Worm (Caenorhabditis elegans) whole organism, L1 larva: Measurements from ENCODE around the gene mccc-1.
"Not testable (repeated sequence)": the region's sequence is repeated elsewhere in the genome, so short reads cannot be mapped to it uniquely, and the experiment has no call there.

Experiments used
- F16B12.6 ChIP-seq: fragments of 150-350 bp; optimal IDR thresholded peaks from 2 replicates; lab custom pipeline; 2014; ENCODE audit warnings: missing biosample characterization, missing genetic modification characterization
- Y116A8C.19 ChIP-seq: sonication (generic microtip); optimal IDR thresholded peaks from 2 replicates; lab custom pipeline; 2016; ENCODE audit warnings: missing compliant biosample characterization, missing genetic modification characterization, borderline replicate concordance
- alr-1 ChIP-seq: fragments of 200-800 bp; sonication (Bioruptor generic); optimal IDR thresholded peaks from 2 replicates; lab custom pipeline; 2018; ENCODE audit warnings: borderline replicate concordance, mild to moderate bottlenecking, missing genetic modification characterization, missing compliant biosample characterization
- aly-2 ChIP-seq: fragments of 150-350 bp; optimal IDR thresholded peaks from 2 replicates; lab custom pipeline; 2014; ENCODE audit warnings: missing biosample characterization, missing genetic modification characterization
- ceh-82 ChIP-seq, 3 experiments: fragments of 150-350 bp in 1 of 3; sonication (generic microtip) in 2 of 3; optimal IDR thresholded peaks; 2 replicates each; lab custom pipeline; 2014 to 2017; ENCODE audit warnings: missing biosample characterization in 3 of 3, missing genetic modification characterization in 3 of 3
- ceh-90 ChIP-seq: sonication (generic microtip); optimal IDR thresholded peaks from 2 replicates; lab custom pipeline; 2016; ENCODE audit warnings: missing genetic modification characterization, missing compliant biosample characterization
- dpl-1 ChIP-seq, 3 experiments: fragments of 150-350 bp in 2 of 3; sonication (generic microtip) in 1 of 3; optimal IDR thresholded peaks; 2 replicates each; lab custom pipeline; 2014 to 2017; ENCODE audit warnings: missing biosample characterization in 3 of 3, missing genetic modification characterization in 3 of 3, missing genetic modification reagents in 3 of 3
- efl-1 ChIP-seq, 4 experiments: fragments of 150-350 bp; optimal IDR thresholded peaks in 3 of 4; peaks in 1 of 4; 1 replicate in 1 of 4; 2 replicates in 3 of 4; lab custom pipeline; 2014; ENCODE audit warnings: missing biosample characterization in 2 of 4, missing genetic modification characterization in 2 of 4, missing genetic modification reagents in 2 of 4
- elt-2 ChIP-seq: sonication (generic microtip); optimal IDR thresholded peaks from 2 replicates; lab custom pipeline; 2016; ENCODE audit warnings: missing genetic modification characterization, mild to moderate bottlenecking, inconsistent platforms, missing compliant biosample characterization, missing genetic modification reagents
- fkh-10 ChIP-seq: sonication (generic microtip); optimal IDR thresholded peaks from 2 replicates; lab custom pipeline; 2017; ENCODE audit warnings: missing biosample characterization, missing genetic modification reagents, missing genetic modification characterization
- fkh-4 ChIP-seq: sonication (generic microtip); optimal IDR thresholded peaks from 2 replicates; lab custom pipeline; 2016; ENCODE audit warnings: missing compliant biosample characterization, missing genetic modification characterization, borderline replicate concordance
- hlh-17 ChIP-seq: fragments of 200-800 bp; sonication (Bioruptor generic); optimal IDR thresholded peaks from 2 replicates; lab custom pipeline; 2018; ENCODE audit warnings: missing genetic modification characterization, mild to moderate bottlenecking, missing compliant biosample characterization, moderate library complexity, borderline replicate concordance
- hlh-4 ChIP-seq: sonication (generic microtip); optimal IDR thresholded peaks from 2 replicates; lab custom pipeline; 2016; ENCODE audit warnings: mild to moderate bottlenecking, missing genetic modification characterization, missing compliant biosample characterization
- irx-1 ChIP-seq: sonication (generic microtip); optimal IDR thresholded peaks from 2 replicates; lab custom pipeline; 2016; ENCODE audit warnings: missing genetic modification characterization, missing compliant biosample characterization
- lin-13 ChIP-seq: fragments of 150-350 bp; optimal IDR thresholded peaks from 2 replicates; lab custom pipeline; 2014; ENCODE audit warnings: missing biosample characterization, missing genetic modification reagents, missing genetic modification characterization
- lin-14 ChIP-seq: fragments of 200-800 bp; sonication (Bioruptor generic); optimal IDR thresholded peaks from 2 replicates; lab custom pipeline; 2018; ENCODE audit warnings: mild to moderate bottlenecking, missing genetic modification characterization, moderate library complexity, missing compliant biosample characterization
- lin-35 ChIP-seq, 2 experiments: fragments of 150-350 bp; optimal IDR thresholded peaks; 2 replicates each; lab custom pipeline; 2014; ENCODE audit warnings: missing biosample characterization in 2 of 2, missing genetic modification characterization in 2 of 2, missing genetic modification reagents in 2 of 2
- mef-2 ChIP-seq: fragments of 150-350 bp; optimal IDR thresholded peaks from 2 replicates; lab custom pipeline; 2014; ENCODE audit warnings: missing biosample characterization, missing genetic modification characterization
- mep-1 ChIP-seq: fragments of 150-350 bp; optimal IDR thresholded peaks from 2 replicates; lab custom pipeline; 2014; ENCODE audit warnings: missing biosample characterization, missing genetic modification characterization
- nhr-20 ChIP-seq: sonication (generic microtip); optimal IDR thresholded peaks from 2 replicates; lab custom pipeline; 2016; ENCODE audit warnings: mild to moderate bottlenecking, missing genetic modification characterization, missing compliant biosample characterization
- nhr-237 ChIP-seq: fragments of 150-350 bp; optimal IDR thresholded peaks from 2 replicates; lab custom pipeline; 2014; ENCODE audit warnings: missing biosample characterization, missing genetic modification characterization
- nhr-47 ChIP-seq: sonication (generic microtip); optimal IDR thresholded peaks from 2 replicates; lab custom pipeline; 2016; ENCODE audit warnings: mild to moderate bottlenecking, missing genetic modification characterization, moderate library complexity, missing compliant biosample characterization
- nhr-76 ChIP-seq: sonication (generic microtip); optimal IDR thresholded peaks from 2 replicates; lab custom pipeline; 2017; ENCODE audit warnings: missing biosample characterization, missing genetic modification characterization
- nhr-84 ChIP-seq: sonication (generic microtip); optimal IDR thresholded peaks from 2 replicates; lab custom pipeline; 2017; ENCODE audit warnings: missing biosample characterization, missing genetic modification characterization
- nhr-90 ChIP-seq: sonication (generic microtip); optimal IDR thresholded peaks from 2 replicates; lab custom pipeline; 2016; ENCODE audit warnings: mild to moderate bottlenecking, missing genetic modification characterization, missing compliant biosample characterization; ENCODE audit not compliant: poor library complexity
- pax-3 ChIP-seq: fragments of 200-800 bp; sonication (Bioruptor generic); optimal IDR thresholded peaks from 2 replicates; lab custom pipeline; 2018; ENCODE audit warnings: mild to moderate bottlenecking, missing genetic modification characterization, moderate library complexity, missing compliant biosample characterization
- pqm-1 ChIP-seq: sonication (generic microtip); optimal IDR thresholded peaks from 3 replicates; lab custom pipeline; 2017; ENCODE audit warnings: missing biosample characterization, missing genetic modification characterization
- snpc-4 ChIP-seq: fragments of 150-350 bp; optimal IDR thresholded peaks from 2 replicates; lab custom pipeline; 2014; ENCODE audit warnings: missing biosample characterization, missing genetic modification characterization
- swsn-7 ChIP-seq: sonication (generic microtip); optimal IDR thresholded peaks from 2 replicates; lab custom pipeline; 2016; ENCODE audit warnings: missing genetic modification characterization, missing compliant biosample characterization
- unc-130 ChIP-seq: fragments of 150-350 bp; optimal IDR thresholded peaks from 2 replicates; lab custom pipeline; 2017; ENCODE audit warnings: missing biosample characterization, missing genetic modification characterization, inconsistent platforms
- unc-30 ChIP-seq: sonication (generic microtip); optimal IDR thresholded peaks from 2 replicates; lab custom pipeline; 2017; ENCODE audit warnings: missing biosample characterization, missing genetic modification characterization
- unc-86 ChIP-seq: sonication (generic microtip); optimal IDR thresholded peaks from 2 replicates; lab custom pipeline; 2016; ENCODE audit warnings: missing genetic modification characterization, missing compliant biosample characterization
- unc-98 ChIP-seq: fragments of 200-800 bp; sonication (Bioruptor generic); IDR thresholded peaks from 2 replicates; pipeline ENCODE4 v1.3.6; 2022; ENCODE audit warnings: missing genetic modification characterization, missing compliant biosample characterization
- xbp-1 ChIP-seq: sonication (generic microtip); optimal IDR thresholded peaks from 2 replicates; lab custom pipeline; 2016; ENCODE audit warnings: missing genetic modification characterization, missing compliant biosample characterization
- zag-1 ChIP-seq: fragments of 150-350 bp; optimal IDR thresholded peaks from 2 replicates; lab custom pipeline; 2014; ENCODE audit warnings: missing biosample characterization, missing genetic modification characterization

mccc-1 gene

DNA sequence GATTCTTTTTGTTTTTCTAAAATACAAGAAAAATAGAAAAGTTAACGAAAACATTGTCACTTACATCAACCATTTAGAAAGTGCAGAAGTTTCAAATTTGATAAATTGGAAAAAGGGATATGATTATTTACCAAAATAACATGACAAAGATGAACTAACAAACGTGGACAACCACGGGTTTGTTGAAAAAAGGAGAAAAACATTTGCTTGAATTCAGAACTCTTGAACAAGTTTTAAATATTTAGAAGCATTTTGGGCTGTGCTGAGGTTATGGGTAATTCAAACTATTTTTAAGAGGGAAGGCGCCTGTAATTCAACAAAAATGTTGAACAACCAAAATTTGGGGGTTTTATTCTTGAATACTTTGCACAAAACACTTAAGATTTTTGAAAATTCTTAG, 5.5 kb downstream of the mccc-1 start, which contains the start of gene ttbk-3:
TSS of gene ttbk-3 (minus strand) at position 101 of the 400 bp plus-strand sequence.
- TF ChIP-seq nhr-237 (tag; lab: Kevin White, UChicago) (no peak), efl-1 (optimal IDR thresholded peaks at IDR 0.05; lab: Kevin White, UChicago) (no peak), efl-1 (GFP tag; optimal IDR thresholded peaks at IDR 0.05 in 1 of 2; lab: Kevin White, UChicago) (peak in 1 of 2 experiments; percentile 43)
- TF ChIP-seq, all 84 proteins: peak for 1

DNA sequence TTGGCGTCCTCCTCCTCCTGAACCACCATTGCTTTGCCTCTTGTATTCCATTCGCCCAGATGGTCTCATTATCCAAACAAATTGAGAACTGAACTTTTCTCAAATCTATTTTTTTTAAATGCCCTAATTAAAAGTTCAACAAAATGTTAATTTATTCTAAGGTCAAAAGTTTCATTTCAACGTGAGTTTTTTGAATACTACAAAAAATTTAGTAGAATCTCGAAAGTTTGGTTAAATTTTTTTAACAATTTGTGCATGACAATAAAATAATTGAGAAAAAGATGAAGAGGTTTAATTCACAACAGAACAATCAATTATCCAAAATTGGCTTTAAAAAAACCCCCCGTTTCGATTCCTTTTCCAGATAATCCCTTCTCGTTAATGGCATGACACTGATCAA, 7.6 kb downstream of the mccc-1 start, which contains the start of gene F32B6.4:
TSS of gene F32B6.4 (minus strand) at position 101 of the 400 bp plus-strand sequence.
- TF ChIP-seq pax-3 (tag; lab: Kevin White, UChicago) (no peak), F16B12.6 (tag; lab: Kevin White, UChicago) (no peak), unc-98 (no peak), unc-30 (tag; lab: Kevin White, UChicago) (no peak), zag-1 (no peak), unc-130 (tag; lab: Kevin White, UChicago) (no peak), ceh-82 (tag; optimal IDR thresholded peaks at IDR 0.05; lab: Kevin White, UChicago) (no peak)

DNA sequence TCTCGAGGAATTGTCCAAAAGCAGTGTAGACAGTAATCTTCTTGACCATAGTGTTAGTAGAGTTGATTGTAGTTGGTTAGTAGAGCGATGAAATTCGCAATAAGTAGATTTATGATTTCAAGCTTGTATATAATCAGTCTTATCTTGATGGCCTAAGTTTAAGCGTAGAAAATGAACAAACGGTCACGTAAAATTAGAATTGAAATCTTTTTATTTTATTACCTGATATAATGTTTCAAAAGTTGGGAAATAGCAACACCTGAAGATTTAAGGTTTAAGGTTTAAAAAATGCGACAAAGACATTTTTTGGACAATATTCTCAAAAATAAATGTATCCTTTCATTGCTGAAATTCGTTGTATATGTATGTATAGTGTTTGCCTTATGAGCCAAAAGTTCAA, 9.3 kb downstream of the mccc-1 start, which contains the start of gene sss-1:
TSS of gene sss-1 (minus strand) at position 101 of the 400 bp plus-strand sequence.
- TF ChIP-seq snpc-4 (tag; lab: Kevin White, UChicago); mep-1; elt-2 (tag; lab: Kevin White, UChicago): not testable (repeated sequence)

DNA sequence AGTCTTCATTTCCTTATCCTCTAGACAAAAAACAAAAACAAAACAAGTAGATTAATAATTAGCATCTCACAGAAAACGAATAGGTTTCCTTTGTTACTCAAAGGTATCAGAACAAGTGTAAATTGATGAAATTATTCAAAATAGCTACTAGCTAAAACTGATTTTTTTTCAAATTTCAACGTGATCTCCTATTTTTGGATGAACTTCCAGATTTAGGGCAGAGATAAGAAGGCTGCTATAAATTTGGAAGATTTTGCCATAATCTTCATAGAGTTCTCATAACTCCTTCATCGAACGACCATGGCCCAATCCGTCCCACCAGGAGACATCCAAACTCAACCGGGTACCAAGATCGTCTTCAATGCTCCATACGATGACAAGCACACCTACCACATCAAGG, 10.0 kb downstream of the mccc-1 start, which contains the start of gene msp-77:
TSS of gene msp-77 (plus strand) at position 301 of the 400 bp plus-strand sequence.
- not testable (repeated sequence) for TF ChIP-seq hlh-4; nhr-20 (tag; lab: Kevin White, UChicago); nhr-90 (tag; lab: Kevin White, UChicago)

DNA sequence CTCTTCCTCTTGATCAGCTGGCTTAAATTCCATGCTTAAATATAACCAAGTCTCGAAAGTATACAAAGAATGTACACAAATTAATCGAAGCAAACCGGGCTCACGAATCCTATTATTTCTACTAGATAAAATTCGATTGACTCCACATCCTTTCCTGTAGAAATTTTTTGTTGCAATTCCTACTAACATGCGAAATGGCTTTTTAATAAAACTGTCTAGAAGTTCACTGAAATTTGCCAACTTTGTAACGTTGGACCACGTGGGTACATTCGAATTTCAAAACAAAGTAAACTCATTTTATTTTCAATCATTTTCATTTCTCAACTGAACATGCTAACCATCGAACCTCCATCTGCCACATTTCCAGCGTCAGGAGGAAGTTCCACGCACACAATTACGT, 10.7 kb downstream of the mccc-1 start, which contains the start of gene ssp-32:
TSS of gene ssp-32 (plus strand) at position 301 of the 400 bp plus-strand sequence.
- TF ChIP-seq Y116A8C.19 (tag; lab: Kevin White, UChicago) (no peak), xbp-1 (no peak), hlh-17 (GFP tag; lab: Kevin White, UChicago) (no peak), pax-3 (tag; lab: Kevin White, UChicago) (no peak), nhr-90 (tag; lab: Kevin White, UChicago) (no peak), pqm-1 (tag; lab: Kevin White, UChicago) (no peak), swsn-7 (no peak), mef-2 (tag; lab: Kevin White, UChicago) (no peak), lin-35 (GFP tag; optimal IDR thresholded peaks at IDR 0.05; lab: Kevin White, UChicago) (no peak), nhr-84 (tag; lab: Kevin White, UChicago) (no peak)

DNA sequence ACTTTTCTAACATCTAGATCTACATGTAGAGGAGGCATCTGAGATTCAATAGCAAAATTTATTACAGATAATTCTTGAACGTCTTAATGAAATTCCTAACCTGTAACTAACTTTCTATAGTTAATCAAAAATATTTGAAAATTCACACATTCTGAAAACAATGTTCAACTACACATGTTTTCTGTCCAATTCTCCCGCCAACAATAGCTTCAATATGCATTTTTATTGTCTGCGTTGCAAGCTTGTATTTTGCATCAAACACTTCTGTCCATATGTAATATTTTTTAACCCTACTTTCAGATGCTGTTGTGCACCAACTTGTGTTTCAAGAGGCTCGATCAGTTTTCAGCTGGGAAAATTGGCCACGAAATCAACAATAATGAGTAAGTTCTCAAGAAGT, 14.3 kb downstream of the mccc-1 start, which contains the start of gene tbc-3:
TSS of gene tbc-3 (plus strand) at position 301 of the 400 bp plus-strand sequence.
- TF ChIP-seq efl-1 (optimal IDR thresholded peaks at IDR 0.05; lab: Kevin White, UChicago): no peak
- peak in 1 of 2 experiments; percentile 21 for TF ChIP-seq efl-1 (GFP tag; optimal IDR thresholded peaks at IDR 0.05 in 1 of 2; lab: Kevin White, UChicago)
- no peak for TF ChIP-seq lin-13 (GFP tag; lab: Kevin White, UChicago)
- no peak for TF ChIP-seq alr-1 (tag; lab: Kevin White, UChicago)
- TF ChIP-seq, all 84 proteins: peak for 1

DNA sequence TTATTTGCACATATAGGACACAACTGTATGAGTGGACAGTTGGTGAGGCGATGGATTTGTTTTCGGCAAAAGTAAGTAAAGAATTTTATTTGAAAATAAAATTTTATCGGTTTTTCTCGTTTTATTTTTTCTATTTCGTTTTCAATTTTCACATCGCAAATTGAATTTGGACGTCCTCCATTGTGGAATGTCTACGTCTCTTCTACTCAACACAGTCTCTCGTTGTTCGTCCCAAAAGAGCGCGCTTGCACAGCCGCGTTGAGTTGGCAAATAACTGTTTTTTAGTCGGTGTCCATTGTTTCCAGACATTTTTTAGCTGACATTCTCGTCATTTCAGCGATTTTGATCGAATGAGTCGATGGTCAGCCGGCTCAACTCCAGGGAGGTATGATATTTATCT, 14.9 kb downstream of the mccc-1 start:
- peak; percentile 10 to 66 for TF ChIP-seq lin-35 (GFP tag; optimal IDR thresholded peaks at IDR 0.05; lab: Kevin White, UChicago)
- no peak for TF ChIP-seq aly-2
- no peak for TF ChIP-seq nhr-47 (tag; lab: Kevin White, UChicago)
- TF ChIP-seq efl-1 (optimal IDR thresholded peaks at IDR 0.05; lab: Kevin White, UChicago): peak; percentile 34 to 45
- peak; percentile 37 to 93 for TF ChIP-seq efl-1 (GFP tag; optimal IDR thresholded peaks at IDR 0.05 in 1 of 2; lab: Kevin White, UChicago)
- no peak for TF ChIP-seq nhr-20 (tag; lab: Kevin White, UChicago)
- TF ChIP-seq ceh-90 (tag; lab: Kevin White, UChicago): no peak
- peak in 1 of 3 experiments; percentile 7 for TF ChIP-seq ceh-82 (tag; optimal IDR thresholded peaks at IDR 0.05; lab: Kevin White, UChicago)
- TF ChIP-seq xbp-1: no peak
- peak; percentile 62 for TF ChIP-seq lin-14 (GFP tag; lab: Kevin White, UChicago)
- TF ChIP-seq nhr-76 (tag; lab: Kevin White, UChicago): no peak
- no peak for TF ChIP-seq fkh-4 (tag; lab: Kevin White, UChicago)
- peak; percentile 19 for TF ChIP-seq mep-1
- peak; percentile 14 for TF ChIP-seq fkh-10 (GFP tag; lab: Kevin White, UChicago)
- peak; percentile 13 to 42 (median 31) for TF ChIP-seq dpl-1 (GFP tag; optimal IDR thresholded peaks at IDR 0.05; lab: Kevin White, UChicago)
- no peak for TF ChIP-seq unc-86 (tag; lab: Kevin White, UChicago)
- TF ChIP-seq irx-1 (tag; lab: Kevin White, UChicago): no peak
